Worm (Caenorhabditis elegans) whole organism, L1 larva: Measurements from ENCODE around the gene srw-14.

Source experiments
- ama-1 ChIP-seq: fragments of 150-350 bp; optimal IDR thresholded peaks from 2 replicates; lab custom pipeline; 2014
- ceh-88 ChIP-seq: fragments of 200-800 bp; sonication (Bioruptor generic); IDR thresholded peaks from 2 replicates; pipeline ENCODE4 v1.3.6; 2022; ENCODE audit warnings: missing genetic modification characterization, missing compliant biosample characterization
- elt-3 ChIP-seq, 6 experiments: fragments of 150-350 bp in 1 of 6; sonication (generic microtip); optimal IDR thresholded peaks; 2 replicates each; lab custom pipeline; 2017 to 2018; ENCODE audit warnings: missing biosample characterization in 6 of 6, missing genetic modification characterization in 6 of 6, inconsistent platforms in 1 of 6
- fkh-4 ChIP-seq: sonication (generic microtip); optimal IDR thresholded peaks from 2 replicates; lab custom pipeline; 2016; ENCODE audit warnings: missing compliant biosample characterization, missing genetic modification characterization, borderline replicate concordance
- lin-14 ChIP-seq: fragments of 200-800 bp; sonication (Bioruptor generic); optimal IDR thresholded peaks from 2 replicates; lab custom pipeline; 2018; ENCODE audit warnings: mild to moderate bottlenecking, missing genetic modification characterization, moderate library complexity, missing compliant biosample characterization
- nhr-11 ChIP-seq: fragments of 150-350 bp; optimal IDR thresholded peaks from 2 replicates; lab custom pipeline; 2014; ENCODE audit warnings: missing biosample characterization, missing genetic modification characterization
- nhr-20 ChIP-seq: sonication (generic microtip); optimal IDR thresholded peaks from 2 replicates; lab custom pipeline; 2016; ENCODE audit warnings: mild to moderate bottlenecking, missing genetic modification characterization, missing compliant biosample characterization
- nhr-71 ChIP-seq: sonication (generic microtip); optimal IDR thresholded peaks from 2 replicates; lab custom pipeline; 2016; ENCODE audit warnings: mild to moderate bottlenecking, missing genetic modification characterization, moderate library complexity, missing compliant biosample characterization
- snpc-4 ChIP-seq: fragments of 150-350 bp; optimal IDR thresholded peaks from 2 replicates; lab custom pipeline; 2014; ENCODE audit warnings: missing biosample characterization, missing genetic modification characterization
- xbp-1 ChIP-seq: sonication (generic microtip); optimal IDR thresholded peaks from 2 replicates; lab custom pipeline; 2016; ENCODE audit warnings: missing genetic modification characterization, missing compliant biosample characterization

DNA sequence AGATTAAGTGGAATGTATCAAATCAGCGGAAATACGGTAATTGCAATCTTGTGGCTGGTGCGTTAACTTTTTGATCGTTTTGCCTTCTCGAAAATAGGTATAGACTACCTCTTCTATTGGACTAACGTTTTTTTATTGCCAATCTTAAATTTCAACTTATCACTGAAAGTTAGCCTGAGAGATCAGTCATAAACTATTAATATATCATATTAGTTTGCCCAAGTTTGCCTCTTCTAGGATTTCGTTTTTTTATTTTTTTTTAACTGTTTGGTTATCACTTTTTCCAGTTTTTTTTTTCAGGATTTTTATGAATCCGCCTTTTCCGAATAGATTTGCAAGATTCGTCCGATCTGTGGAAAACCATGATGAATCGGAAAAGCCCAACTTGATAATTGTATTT lies 18.7 kb downstream of the srw-14 start, which contains the start of gene kin-30:
- TF ChIP-seq nhr-11 (tag; lab: Kevin White, UChicago) (no peak), ama-1 (lab: Kevin White, UChicago) (no peak), ceh-88 (GFP tag; lab: Robert Waterston, UW) (no peak), nhr-20 (no peak), snpc-4 (tag; lab: Kevin White, UChicago) (no peak), xbp-1 (tag; lab: Kevin White, UChicago) (no peak), elt-3 (tag; optimal IDR thresholded peaks at IDR 0.05; lab: Kevin White, UChicago) (no peak), fkh-4 (tag; lab: Kevin White, UChicago) (no peak), nhr-71 (no peak), lin-14 (GFP tag; lab: Kevin White, UChicago) (no peak)
